Fruit fly (Drosophila melanogaster) whole organism, adult: ENCODE data around the gene CG7497.
A peak's percentile ranks its signal among the peaks of the same experiment; 100 is the strongest.

Experiments
- CG11617 ChIP-seq: fragments of 200-800 bp; sonication (Bioruptor generic); optimal IDR thresholded peaks from 2 replicates; lab custom pipeline; 2017; ENCODE audit warnings: mild to moderate bottlenecking, missing biosample characterization, missing genetic modification reagents, missing genetic modification characterization
- CG12768 ChIP-seq: fragments of 200-800 bp; sonication (Bioruptor generic); optimal IDR thresholded peaks from 2 replicates; lab custom pipeline; 2017; ENCODE audit warnings: missing biosample characterization, missing genetic modification characterization, mild to moderate bottlenecking, moderate library complexity, missing genetic modification reagents
- CG14711 ChIP-seq: fragments of 200-800 bp; sonication (Bioruptor generic); optimal IDR thresholded peaks from 2 replicates; lab custom pipeline; 2018; ENCODE audit warnings: missing biosample characterization, mild to moderate bottlenecking, missing genetic modification characterization, moderate library complexity
- CG1620 ChIP-seq: fragments of 200-800 bp; sonication (Bioruptor generic); optimal IDR thresholded peaks from 2 replicates; lab custom pipeline; 2016; ENCODE audit warnings: missing biosample characterization, missing genetic modification characterization
- CG33017 ChIP-seq: fragments of 200-800 bp; sonication (Bioruptor generic); optimal IDR thresholded peaks from 2 replicates; lab custom pipeline; 2018; ENCODE audit warnings: missing biosample characterization, mild to moderate bottlenecking, missing genetic modification characterization, moderate library complexity
- CG5204 ChIP-seq: fragments of 200-800 bp; sonication (Bioruptor generic); optimal IDR thresholded peaks from 2 replicates; lab custom pipeline; 2016; ENCODE audit warnings: missing biosample characterization, missing genetic modification characterization
- CG7045 ChIP-seq: fragments of 200-800 bp; sonication (Bioruptor generic); optimal IDR thresholded peaks from 2 replicates; lab custom pipeline; 2017; ENCODE audit warnings: missing biosample characterization, mild to moderate bottlenecking, missing genetic modification characterization
- CG7101 ChIP-seq: fragments of 200-800 bp; sonication (Bioruptor generic); optimal IDR thresholded peaks from 2 replicates; lab custom pipeline; 2018; ENCODE audit warnings: missing biosample characterization, mild to moderate bottlenecking, missing genetic modification characterization, moderate library complexity
- Clk ChIP-seq: fragments of 200-800 bp; sonication (Bioruptor generic); optimal IDR thresholded peaks from 2 replicates; lab custom pipeline; 2017; ENCODE audit warnings: missing biosample characterization, missing genetic modification characterization
- Crg-1 ChIP-seq: fragments of 200-800 bp; sonication (Bioruptor generic); optimal IDR thresholded peaks from 2 replicates; lab custom pipeline; 2016; ENCODE audit warnings: missing biosample characterization, missing genetic modification characterization
- Hr96 ChIP-seq: fragments of 200-800 bp; sonication (Bioruptor generic); optimal IDR thresholded peaks from 2 replicates; lab custom pipeline; 2016; ENCODE audit warnings: missing biosample characterization, missing genetic modification characterization
- Mnt ChIP-seq: fragments of 200-800 bp; sonication (Bioruptor generic); optimal IDR thresholded peaks from 2 replicates; lab custom pipeline; 2016; ENCODE audit warnings: missing biosample characterization, mild to moderate bottlenecking, missing genetic modification characterization
- bab1 ChIP-seq: fragments of 200-800 bp; sonication (Bioruptor generic); optimal IDR thresholded peaks from 3 replicates; lab custom pipeline; 2019; ENCODE audit warnings: missing biosample characterization, mild to moderate bottlenecking, missing genetic modification characterization, moderate library complexity
- cic ChIP-seq: fragments of 200-800 bp; sonication (Bioruptor generic); optimal IDR thresholded peaks from 2 replicates; lab custom pipeline; 2017; ENCODE audit warnings: missing biosample characterization, mild to moderate bottlenecking, missing genetic modification characterization, moderate library complexity
- cnc ChIP-seq, 2 experiments: fragments of >200 bp; optimal IDR thresholded peaks; 2 replicates each; lab custom pipeline; 2017
- kay ChIP-seq: fragments of 200-800 bp; sonication (Bioruptor generic); peaks from one replicate; lab custom pipeline; 2016; ENCODE audit warnings: missing biosample characterization, missing genetic modification characterization, borderline replicate concordance
- ovo ChIP-seq: fragments of 200-800 bp; sonication (Bioruptor generic); optimal IDR thresholded peaks from 2 replicates; lab custom pipeline; 2016; ENCODE audit warnings: missing biosample characterization, missing genetic modification characterization
- pad ChIP-seq: fragments of 200-800 bp; sonication (Bioruptor generic); optimal IDR thresholded peaks from 3 replicates; lab custom pipeline; 2017; ENCODE audit warnings: missing biosample characterization, missing genetic modification characterization, mild to moderate bottlenecking, moderate library complexity, missing genetic modification reagents
- tj ChIP-seq: fragments of 200-800 bp; sonication (Bioruptor generic); optimal IDR thresholded peaks from 3 replicates; lab custom pipeline; 2017; ENCODE audit warnings: missing biosample characterization, mild to moderate bottlenecking, missing genetic modification characterization, moderate library complexity
- toe ChIP-seq: fragments of 200-800 bp; sonication (Bioruptor generic); optimal IDR thresholded peaks from 2 replicates; lab custom pipeline; 2016; ENCODE audit warnings: missing biosample characterization, missing genetic modification characterization

The CG7497 gene

dm6 chr3L:17658423-17659267, 25.4 kb downstream of the CG7497 start:
- TF ChIP-seq CG11617 (GFP tag; lab: Kevin White, UChicago) (peak; percentile 55), CG12768 (GFP tag; lab: Kevin White, UChicago) (peak; percentile 1), pad (peak; percentile 95), cic (peak; percentile 25), CG7101 (peak; percentile 87), bab1 (GFP tag; lab: Kevin White, UChicago) (peak; percentile 87), Hr96 (GFP tag; lab: Kevin White, UChicago) (peak; percentile 62), ovo (GFP tag; lab: Kevin White, UChicago) (peak; percentile 100), Clk (GFP tag; lab: Kevin White, UChicago) (no peak), Mnt (GFP tag; lab: Kevin White, UChicago) (peak; percentile 21), kay (GFP tag; lab: Kevin White, UChicago) (no peak), Crg-1 (peak; percentile 46), CG5204 (peak; percentile 63), CG33017 (tag; lab: Kevin White, UChicago) (peak; percentile 79), tj (GFP tag; lab: Kevin White, UChicago) (no peak), cnc (optimal IDR thresholded peaks at IDR 0.05; lab: Kevin White, UChicago) (no peak), CG1620 (GFP tag; lab: Kevin White, UChicago) (peak; percentile 25), CG7045 (peak; percentile 68), toe (GFP tag; lab: Kevin White, UChicago) (peak; percentile 6), CG14711 (tag; lab: Kevin White, UChicago) (peak; percentile 81)

dm6 chr3L:17659268-17659589, 26.0 kb downstream of the CG7497 start:
- TF ChIP-seq CG5204, result no peak
- TF ChIP-seq Clk (GFP tag; lab: Kevin White, UChicago), result no peak
- no peak for TF ChIP-seq tj (GFP tag; lab: Kevin White, UChicago)
- no peak for TF ChIP-seq CG7101
- TF ChIP-seq CG1620 (GFP tag; lab: Kevin White, UChicago), result no peak
- TF ChIP-seq toe (GFP tag; lab: Kevin White, UChicago), result no peak
- TF ChIP-seq pad, result no peak
- peak; percentile 29 for TF ChIP-seq CG12768 (GFP tag; lab: Kevin White, UChicago)
- no peak for TF ChIP-seq CG14711 (tag; lab: Kevin White, UChicago)
- peak; percentile 6 for TF ChIP-seq CG7045
- peak; percentile 66 for TF ChIP-seq Crg-1
- no peak for TF ChIP-seq cnc (optimal IDR thresholded peaks at IDR 0.05; lab: Kevin White, UChicago)
- TF ChIP-seq kay (GFP tag; lab: Kevin White, UChicago), result no peak
- TF ChIP-seq CG11617 (GFP tag; lab: Kevin White, UChicago), result no peak
- TF ChIP-seq bab1 (GFP tag; lab: Kevin White, UChicago), result no peak
- TF ChIP-seq Mnt (GFP tag; lab: Kevin White, UChicago), result peak; percentile 11
- TF ChIP-seq CG33017 (tag; lab: Kevin White, UChicago), result no peak
- TF ChIP-seq Hr96 (GFP tag; lab: Kevin White, UChicago), result no peak
- peak; percentile 27 for TF ChIP-seq ovo (GFP tag; lab: Kevin White, UChicago)
- peak; percentile 88 for TF ChIP-seq cic

- TF ChIP-seq cic (no peak), CG11617 (GFP tag; lab: Kevin White, UChicago) (no peak), CG7045 (no peak), kay (GFP tag; lab: Kevin White, UChicago) (no peak), CG5204 (no peak), bab1 (GFP tag; lab: Kevin White, UChicago) (no peak), Clk (GFP tag; lab: Kevin White, UChicago) (no peak), tj (GFP tag; lab: Kevin White, UChicago) (no peak), CG7101 (no peak), CG14711 (tag; lab: Kevin White, UChicago) (no peak), Crg-1 (no peak), CG12768 (GFP tag; lab: Kevin White, UChicago) (no peak), cnc (optimal IDR thresholded peaks at IDR 0.05; lab: Kevin White, UChicago) (no peak), toe (GFP tag; lab: Kevin White, UChicago) (no peak), ovo (GFP tag; lab: Kevin White, UChicago) (no peak), Hr96 (GFP tag; lab: Kevin White, UChicago) (no peak), CG1620 (GFP tag; lab: Kevin White, UChicago) (no peak), CG33017 (tag; lab: Kevin White, UChicago) (no peak)
Measured at dm6 chr3L:17663647-17664046, 30.4 kb downstream of the CG7497 start.

dm6 chr3L:17665084-17665576, 31.9 kb downstream of the CG7497 start:
- TF ChIP-seq toe (GFP tag; lab: Kevin White, UChicago) (no peak), CG12768 (GFP tag; lab: Kevin White, UChicago) (peak; percentile 79), CG7045 (peak; percentile 24), bab1 (GFP tag; lab: Kevin White, UChicago) (no peak), kay (GFP tag; lab: Kevin White, UChicago) (peak; percentile 52), Mnt (GFP tag; lab: Kevin White, UChicago) (peak; percentile 66), CG33017 (tag; lab: Kevin White, UChicago) (no peak), cic (peak; percentile 96), Hr96 (GFP tag; lab: Kevin White, UChicago) (peak; percentile 12), pad (peak; percentile 25), CG1620 (GFP tag; lab: Kevin White, UChicago) (no peak), CG5204 (peak; percentile 6), ovo (GFP tag; lab: Kevin White, UChicago) (peak; percentile 55), Clk (GFP tag; lab: Kevin White, UChicago) (no peak), tj (GFP tag; lab: Kevin White, UChicago) (peak; percentile 53), cnc (optimal IDR thresholded peaks at IDR 0.05; lab: Kevin White, UChicago) (no peak), CG14711 (tag; lab: Kevin White, UChicago) (peak; percentile 6), CG7101 (peak; percentile 5), CG11617 (GFP tag; lab: Kevin White, UChicago) (peak; percentile 5), Crg-1 (peak; percentile 32)
